Worm (Caenorhabditis elegans) whole organism, L3 larva: Measurements from ENCODE around the gene mboa-6.

Source experiments
- R02D3.7 ChIP-seq: fragments of 150-350 bp; optimal IDR thresholded peaks from 2 replicates; lab custom pipeline; 2014; ENCODE audit warnings: missing biosample characterization, missing genetic modification characterization
- ZK546.5 ChIP-seq: sonication (generic microtip); optimal IDR thresholded peaks from 2 replicates; lab custom pipeline; 2017; ENCODE audit warnings: missing biosample characterization, missing genetic modification characterization
- aly-2 ChIP-seq: fragments of 150-350 bp; optimal IDR thresholded peaks from 2 replicates; lab custom pipeline; 2014; ENCODE audit warnings: missing biosample characterization, missing genetic modification characterization
- ama-1 ChIP-seq: fragments of 150-350 bp; optimal IDR thresholded peaks from 2 replicates; lab custom pipeline; 2018
- ceh-16 ChIP-seq: sonication (generic microtip); optimal IDR thresholded peaks from 2 replicates; lab custom pipeline; 2017; ENCODE audit warnings: missing biosample characterization, missing genetic modification characterization
- ceh-28 ChIP-seq: fragments of 150-350 bp; optimal IDR thresholded peaks from 2 replicates; lab custom pipeline; 2014; ENCODE audit warnings: missing biosample characterization, missing genetic modification reagents, missing genetic modification characterization
- ceh-82 ChIP-seq: fragments of 150-350 bp; optimal IDR thresholded peaks from 2 replicates; lab custom pipeline; 2014; ENCODE audit warnings: missing biosample characterization, missing genetic modification characterization
- ceh-9 ChIP-seq: sonication (generic microtip); optimal IDR thresholded peaks from 2 replicates; lab custom pipeline; 2018; ENCODE audit warnings: missing biosample characterization, missing genetic modification characterization
- daf-12 ChIP-seq: fragments of 150-350 bp; optimal IDR thresholded peaks from 2 replicates; lab custom pipeline; 2014; ENCODE audit warnings: missing biosample characterization, missing genetic modification reagents, missing genetic modification characterization
- egl-27 ChIP-seq: sonication (generic microtip); optimal IDR thresholded peaks from 4 replicates; lab custom pipeline; 2017; ENCODE audit warnings: missing biosample characterization, missing genetic modification reagents, missing genetic modification characterization
- egl-5 ChIP-seq: fragments of 150-350 bp; optimal IDR thresholded peaks from 2 replicates; lab custom pipeline; 2017; ENCODE audit warnings: missing biosample characterization, missing genetic modification reagents, missing genetic modification characterization, inconsistent platforms
- elt-1 ChIP-seq: fragments of 150-350 bp; optimal IDR thresholded peaks from 2 replicates; lab custom pipeline; 2014; ENCODE audit warnings: missing biosample characterization, missing genetic modification characterization
- elt-2 ChIP-seq: sonication (generic microtip); optimal IDR thresholded peaks from 2 replicates; lab custom pipeline; 2016; ENCODE audit warnings: missing genetic modification reagents, mild to moderate bottlenecking, missing genetic modification characterization, missing compliant biosample characterization
- elt-3 ChIP-seq, 3 experiments: fragments of 150-350 bp in 1 of 3; sonication (generic microtip) in 2 of 3; optimal IDR thresholded peaks; 2 replicates in 2 of 3; 4 replicates in 1 of 3; lab custom pipeline; 2014 to 2017; ENCODE audit warnings: missing biosample characterization in 3 of 3, missing genetic modification characterization in 3 of 3
- eor-1 ChIP-seq, 2 experiments: fragments of 150-350 bp; optimal IDR thresholded peaks; 2 replicates each; lab custom pipeline; 2014 to 2018; ENCODE audit warnings: missing biosample characterization in 2 of 2, missing genetic modification characterization in 2 of 2
- fkh-10 ChIP-seq: sonication (generic microtip); optimal IDR thresholded peaks from 2 replicates; lab custom pipeline; 2017; ENCODE audit warnings: missing biosample characterization, missing genetic modification reagents, missing genetic modification characterization
- fkh-2 ChIP-seq: fragments of 150-350 bp; optimal IDR thresholded peaks from 2 replicates; lab custom pipeline; 2014; ENCODE audit warnings: missing biosample characterization, missing genetic modification reagents, missing genetic modification characterization
- fos-1 ChIP-seq: fragments of 150-350 bp; optimal IDR thresholded peaks from 2 replicates; lab custom pipeline; 2014; ENCODE audit warnings: missing biosample characterization, missing genetic modification characterization
- hmg-11 ChIP-seq: sonication (generic microtip); optimal IDR thresholded peaks from 2 replicates; lab custom pipeline; 2016; ENCODE audit warnings: missing genetic modification characterization, missing compliant biosample characterization
- jun-1 ChIP-seq: fragments of 150-350 bp; optimal IDR thresholded peaks from 2 replicates; lab custom pipeline; 2014; ENCODE audit warnings: missing biosample characterization, missing genetic modification reagents, missing genetic modification characterization
- lin-15B ChIP-seq: fragments of 150-350 bp; optimal IDR thresholded peaks from 2 replicates; lab custom pipeline; 2014; ENCODE audit warnings: missing biosample characterization, missing genetic modification characterization
- lin-39 ChIP-seq: fragments of 150-350 bp; optimal IDR thresholded peaks from 2 replicates; lab custom pipeline; 2018; ENCODE audit warnings: missing biosample characterization, missing genetic modification reagents, missing genetic modification characterization
- lsy-12 ChIP-seq: sonication (generic microtip); optimal IDR thresholded peaks from 2 replicates; lab custom pipeline; 2016; ENCODE audit warnings: mild to moderate bottlenecking, missing genetic modification characterization, missing compliant biosample characterization
- mdl-1 ChIP-seq: fragments of 150-350 bp; optimal IDR thresholded peaks from 2 replicates; lab custom pipeline; 2014; ENCODE audit warnings: missing biosample characterization, missing genetic modification characterization
- mml-1 ChIP-seq: fragments of 150-350 bp; sonication (generic microtip); optimal IDR thresholded peaks from 3 replicates; lab custom pipeline; 2014; ENCODE audit warnings: missing biosample characterization, missing genetic modification characterization
- nfya-1 ChIP-seq: sonication (generic microtip); optimal IDR thresholded peaks from 2 replicates; lab custom pipeline; 2017; ENCODE audit warnings: missing genetic modification characterization, mild to moderate bottlenecking, missing compliant biosample characterization, antibody characterized with exemption, moderate library complexity; ENCODE audit not compliant: insufficient read depth
- nhr-11 ChIP-seq: fragments of 150-350 bp; optimal IDR thresholded peaks from 2 replicates; lab custom pipeline; 2014; ENCODE audit warnings: missing biosample characterization, missing genetic modification characterization
- nhr-12 ChIP-seq: fragments of 150-350 bp; optimal IDR thresholded peaks from 2 replicates; lab custom pipeline; 2014; ENCODE audit warnings: missing biosample characterization, missing genetic modification characterization
- nhr-23 ChIP-seq: fragments of 150-350 bp; optimal IDR thresholded peaks from 2 replicates; lab custom pipeline; 2014; ENCODE audit warnings: missing biosample characterization, missing genetic modification reagents, missing genetic modification characterization
- nhr-237 ChIP-seq: fragments of 150-350 bp; optimal IDR thresholded peaks from 2 replicates; lab custom pipeline; 2014; ENCODE audit warnings: missing biosample characterization, missing genetic modification characterization
- nhr-25 ChIP-seq: sonication (generic microtip); optimal IDR thresholded peaks from 2 replicates; lab custom pipeline; 2017; ENCODE audit warnings: missing biosample characterization, missing genetic modification characterization
- nhr-28 ChIP-seq: fragments of 150-350 bp; optimal IDR thresholded peaks from 2 replicates; lab custom pipeline; 2014; ENCODE audit warnings: missing biosample characterization, missing genetic modification characterization
- nhr-43 ChIP-seq: sonication (generic microtip); optimal IDR thresholded peaks from 2 replicates; lab custom pipeline; 2016; ENCODE audit warnings: mild to moderate bottlenecking, missing genetic modification characterization, missing compliant biosample characterization; ENCODE audit not compliant: poor library complexity, severe bottlenecking
- nhr-67 ChIP-seq: fragments of 150-350 bp; optimal IDR thresholded peaks from 2 replicates; lab custom pipeline; 2014; ENCODE audit warnings: missing biosample characterization, missing genetic modification characterization
- nhr-76 ChIP-seq: fragments of 150-350 bp; sonication (generic microtip); optimal IDR thresholded peaks from 5 replicates; lab custom pipeline; 2014; ENCODE audit warnings: missing biosample characterization, missing genetic modification characterization
- nhr-77 ChIP-seq: fragments of 150-350 bp; optimal IDR thresholded peaks from 2 replicates; lab custom pipeline; 2014; ENCODE audit warnings: missing biosample characterization, missing genetic modification characterization
- pha-4 ChIP-seq: fragments of 150-350 bp; optimal IDR thresholded peaks from 2 replicates; lab custom pipeline; 2014; ENCODE audit warnings: missing biosample characterization, missing genetic modification reagents, missing genetic modification characterization
- pqm-1 ChIP-seq: fragments of 150-350 bp; optimal IDR thresholded peaks from 2 replicates; lab custom pipeline; 2017; ENCODE audit warnings: missing biosample characterization, missing genetic modification characterization, inconsistent platforms
- sea-2 ChIP-seq: fragments of 150-350 bp; sonication (generic microtip); optimal IDR thresholded peaks from 4 replicates; lab custom pipeline; 2014; ENCODE audit warnings: missing biosample characterization, missing genetic modification reagents, missing genetic modification characterization
- skn-1 ChIP-seq: fragments of 150-350 bp; optimal IDR thresholded peaks from 2 replicates; lab custom pipeline; 2014; ENCODE audit warnings: missing biosample characterization, missing genetic modification characterization
- snpc-4 ChIP-seq: fragments of 150-350 bp; optimal IDR thresholded peaks from 2 replicates; lab custom pipeline; 2014; ENCODE audit warnings: missing biosample characterization, missing genetic modification characterization
- tbx-2 ChIP-seq: sonication (generic microtip); optimal IDR thresholded peaks from 2 replicates; lab custom pipeline; 2016; ENCODE audit warnings: mild to moderate bottlenecking, missing genetic modification characterization, missing compliant biosample characterization
- unc-39 ChIP-seq: sonication (generic microtip); optimal IDR thresholded peaks from 4 replicates; lab custom pipeline; 2017; ENCODE audit warnings: missing biosample characterization, missing genetic modification characterization
- unc-62 ChIP-seq: fragments of 150-350 bp; sonication (generic microtip); optimal IDR thresholded peaks from 4 replicates; lab custom pipeline; 2014; ENCODE audit warnings: missing biosample characterization, missing genetic modification reagents, missing genetic modification characterization
- zag-1 ChIP-seq: fragments of 150-350 bp; optimal IDR thresholded peaks from 2 replicates; lab custom pipeline; 2014; ENCODE audit warnings: missing biosample characterization, missing genetic modification characterization
- ztf-11 ChIP-seq: fragments of 150-350 bp; optimal IDR thresholded peaks from 2 replicates; lab custom pipeline; 2014; ENCODE audit warnings: missing biosample characterization, missing genetic modification characterization
- ztf-4 ChIP-seq: fragments of 150-350 bp; optimal IDR thresholded peaks from 2 replicates; lab custom pipeline; 2014; ENCODE audit warnings: missing biosample characterization, missing genetic modification characterization

mboa-6 gene

DNA sequence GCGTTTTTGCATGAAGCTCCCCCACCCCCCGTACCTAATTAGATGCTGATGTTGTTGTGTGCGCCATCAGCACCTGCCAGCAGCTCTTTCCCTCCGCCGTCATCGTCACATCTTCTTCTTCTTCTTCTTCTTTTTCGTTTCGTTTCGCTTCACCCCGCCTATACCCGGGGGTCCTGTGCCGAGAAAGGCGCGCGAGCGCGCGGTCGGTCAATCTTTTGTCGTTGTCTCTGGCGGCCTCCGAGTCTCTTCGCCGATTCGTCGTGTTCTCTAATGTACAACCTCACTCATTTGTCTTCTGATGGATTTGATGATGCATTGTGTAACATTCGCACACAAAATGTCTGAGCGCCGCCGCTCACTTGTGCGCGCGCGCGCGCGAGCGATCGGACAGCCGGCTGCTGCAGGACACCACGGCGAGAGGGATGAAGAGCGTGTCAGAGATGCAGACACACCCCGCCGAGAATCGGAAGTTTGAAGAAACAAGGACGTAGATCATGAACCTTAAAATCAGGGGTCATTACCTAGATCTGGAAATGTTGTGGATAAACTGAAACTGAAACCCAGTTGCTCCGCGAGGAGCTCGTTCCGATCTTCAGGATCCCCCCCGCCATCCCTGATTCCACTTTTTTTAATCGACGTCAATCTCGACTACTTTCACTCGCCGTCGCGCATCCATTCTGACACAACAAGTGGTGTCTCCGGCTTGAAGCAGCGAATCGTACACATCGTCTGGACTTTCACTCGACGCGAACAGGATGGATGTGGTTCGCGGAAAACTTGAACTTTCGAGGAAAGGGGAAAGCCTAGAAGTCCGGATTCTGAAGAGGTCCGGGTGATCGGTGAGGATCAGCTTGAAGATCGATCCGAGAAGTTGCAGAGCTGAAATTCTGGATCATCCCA is 38.1 kb downstream of the mboa-6 start:
- TF ChIP-seq aly-2 (tag; lab: Kevin White, UChicago) (no peak), nfya-1 (tag; lab: Kevin White, UChicago) (peak; percentile 92), ceh-9 (no peak), nhr-23 (tag; lab: Kevin White, UChicago) (peak; percentile 94), zag-1 (tag; lab: Kevin White, UChicago) (peak; percentile 33), nhr-25 (tag; lab: Kevin White, UChicago) (peak; percentile 97), elt-1 (tag; lab: Kevin White, UChicago) (peak; percentile 92), skn-1 (tag; lab: Kevin White, UChicago) (peak; percentile 60), nhr-12 (tag; lab: Kevin White, UChicago) (no peak), unc-39 (tag; lab: Kevin White, UChicago) (no peak), lin-39 (tag; lab: Kevin White, UChicago) (peak; percentile 100), mml-1 (tag; lab: Kevin White, UChicago) (no peak), unc-62 (GFP tag; lab: Kevin White, UChicago) (peak; percentile 96), egl-27 (tag; lab: Kevin White, UChicago) (peak; percentile 96), ceh-28 (tag; lab: Kevin White, UChicago) (peak; percentile 68), nhr-237 (tag; lab: Kevin White, UChicago) (no peak), fos-1 (tag; lab: Kevin White, UChicago) (peak; percentile 12), egl-5 (tag; lab: Kevin White, UChicago) (peak; percentile 72), R02D3.7 (peak; percentile 57), tbx-2 (tag; lab: Kevin White, UChicago) (peak; percentile 73), ZK546.5 (tag; lab: Kevin White, UChicago) (no peak), nhr-67 (tag; lab: Kevin White, UChicago) (no peak), elt-3 (tag; optimal IDR thresholded peaks at IDR 0.05; lab: Kevin White, UChicago) (peak in 1 of 3 experiments; percentile 49), lsy-12 (tag; lab: Kevin White, UChicago) (peak; percentile 84), nhr-76 (tag; lab: Kevin White, UChicago) (no peak), jun-1 (tag; lab: Kevin White, UChicago) (peak; percentile 91), eor-1 (tag; optimal IDR thresholded peaks at IDR 0.05; lab: Kevin White, UChicago) (no peak), elt-2 (tag; lab: Kevin White, UChicago) (no peak), hmg-11 (tag; lab: Kevin White, UChicago) (peak; percentile 77), nhr-28 (tag; lab: Kevin White, UChicago) (no peak), pha-4 (tag; lab: Kevin White, UChicago) (peak; percentile 89), ztf-11 (tag; lab: Kevin White, UChicago) (no peak), daf-12 (tag; lab: Kevin White, UChicago) (no peak), ceh-82 (tag; lab: Kevin White, UChicago) (peak; percentile 65), nhr-77 (no peak), ama-1 (lab: Kevin White, UChicago) (peak; percentile 16), nhr-43 (tag; lab: Kevin White, UChicago) (peak; percentile 85), pqm-1 (no peak), nhr-11 (tag; lab: Kevin White, UChicago) (peak; percentile 29), fkh-2 (no peak), lin-15B (tag; lab: Kevin White, UChicago) (peak; percentile 58), fkh-10 (GFP tag; lab: Kevin White, UChicago) (peak; percentile 46), ztf-4 (tag; lab: Kevin White, UChicago) (no peak), ceh-16 (peak; percentile 46), snpc-4 (peak; percentile 46), mdl-1 (peak; percentile 56), sea-2 (GFP tag; lab: Kevin White, UChicago) (peak; percentile 57)
